Worm (Caenorhabditis elegans) whole organism, midembryonic: ENCODE data around the gene C05D9.7.
A peak's percentile ranks its signal among the peaks of the same experiment; 100 is the strongest.

Experiments
- flt-1 ChIP-seq: fragments of 200-800 bp; sonication (Bioruptor generic); IDR thresholded peaks from 2 replicates; pipeline ENCODE4 v1.3.6; 2022; ENCODE audit warnings: missing genetic modification characterization, missing compliant biosample characterization
- ref-1 ChIP-seq: fragments of 200-800 bp; sonication (Bioruptor generic); conservative IDR thresholded peaks from 2 replicates; pipeline ENCODE4 v1.3.6; 2022; ENCODE audit warnings: missing genetic modification reagents, missing genetic modification characterization, missing compliant biosample characterization
- tab-1 ChIP-seq: fragments of 200-800 bp; sonication (Bioruptor generic); IDR thresholded peaks from 2 replicates; pipeline ENCODE4 v1.3.6; 2022; ENCODE audit warnings: missing genetic modification characterization, missing compliant biosample characterization
- ztf-29 ChIP-seq: fragments of 200-800 bp; sonication (Bioruptor generic); IDR thresholded peaks from 2 replicates; pipeline ENCODE4 v1.3.6; 2022; ENCODE audit warnings: missing genetic modification reagents, missing genetic modification characterization, missing compliant biosample characterization

- TF ChIP-seq ztf-29 (GFP tag; lab: Robert Waterston, UW) = no peak
- TF ChIP-seq flt-1 (GFP tag; lab: Robert Waterston, UW) = no peak
- TF ChIP-seq tab-1 (GFP tag; lab: Robert Waterston, UW) = 0 out of 2 replicates have a peak, but pooled peaks have one; percentile 66
- no peak for TF ChIP-seq ref-1 (GFP tag; lab: Robert Waterston, UW)
Observed at ce11 chrX:1081927-1082326, 37.3 kb downstream of the C05D9.7 start.
